Fruit fly (Drosophila melanogaster): ENCODE results near the gene Cdep.

Gene Cdep

DNA sequence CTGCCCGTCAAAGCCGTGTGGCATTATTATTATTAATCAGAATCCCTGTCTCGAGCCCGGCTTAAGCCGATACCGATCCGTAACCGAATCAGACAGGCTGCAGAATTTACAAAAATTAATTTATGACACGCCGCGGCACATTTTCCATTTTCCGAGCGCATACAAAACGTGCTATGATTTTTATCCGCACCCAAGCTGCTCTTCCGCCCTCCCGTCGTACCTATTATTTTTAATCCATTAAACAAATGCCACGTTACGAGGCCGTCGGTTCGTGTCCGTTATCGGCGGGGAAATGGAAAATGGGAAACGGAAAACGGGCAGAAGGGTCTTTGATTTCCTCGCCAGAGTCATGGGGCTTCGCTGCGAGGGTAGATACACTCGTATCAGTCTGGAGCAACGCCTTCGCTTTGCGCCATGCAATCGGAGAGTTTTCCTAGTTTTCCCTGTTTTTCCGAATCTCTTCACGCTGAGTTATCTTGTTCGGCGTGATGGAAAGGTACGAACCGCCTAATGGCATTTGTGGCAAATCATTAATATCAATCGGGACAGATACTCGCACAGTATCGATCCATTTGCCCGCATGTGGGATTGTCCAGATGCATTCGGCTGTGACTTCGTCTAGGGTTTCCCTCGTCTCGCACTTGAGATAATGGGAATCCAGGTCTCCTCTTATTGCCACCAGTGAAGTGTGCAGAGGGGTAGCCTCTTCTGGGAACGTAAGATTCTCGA lies 69.9 kb downstream of the Cdep start (continued):
- peak; percentile 26 for TF ChIP-seq Hey (tag; optimal IDR thresholded peaks at IDR 0.05)
- peak; percentile 62 for TF ChIP-seq gsb-n (tag; optimal IDR thresholded peaks at IDR 0.05)
- TF ChIP-seq scrt (GFP tag; optimal IDR thresholded peaks at IDR 0.05) = no peak
- TF ChIP-seq onecut (GFP tag; IDR thresholded peaks at IDR 0.05) = peak; percentile 61
- TF ChIP-seq CG7987 (GFP tag; optimal IDR thresholded peaks at IDR 0.05) = no peak
- TF ChIP-seq az2 (GFP tag; optimal IDR thresholded peaks at IDR 0.05) = no peak
- peak; percentile 89 for TF ChIP-seq pros (GFP tag; optimal IDR thresholded peaks at IDR 0.05)
- no peak for TF ChIP-seq zfh2 (GFP tag; optimal IDR thresholded peaks at IDR 0.05)
- no peak for TF ChIP-seq Ptx1 (GFP tag; IDR thresholded peaks at IDR 0.05)
- TF ChIP-seq oc (tag; optimal IDR thresholded peaks at IDR 0.05) = peak; percentile 95
- no peak for TF ChIP-seq dmrt99B (tag; optimal IDR thresholded peaks at IDR 0.05)
- TF ChIP-seq Antp (GFP tag; optimal IDR thresholded peaks at IDR 0.05) = no peak
- TF ChIP-seq row (GFP tag; IDR thresholded peaks at IDR 0.05) = 0 out of 3 replicates have a peak, but pooled peaks have one; percentile 13
- TF ChIP-seq Hr78 (GFP tag; optimal IDR thresholded peaks at IDR 0.05) = no peak
- no peak for TF ChIP-seq ara (GFP tag; IDR thresholded peaks at IDR 0.05)
- no peak for TF ChIP-seq Kr (GFP tag; optimal IDR thresholded peaks at IDR 0.05)
- TF ChIP-seq crol (GFP tag; IDR thresholded peaks at IDR 0.05) = peak; percentile 53; the same call in 1 of the 2 replicates
- TF ChIP-seq Dfd (GFP tag; optimal IDR thresholded peaks at IDR 0.05) = no peak
- peak; percentile 40 for TF ChIP-seq sens (GFP tag)
- TF ChIP-seq TFAM (GFP tag; optimal IDR thresholded peaks at IDR 0.05) = no peak
- TF ChIP-seq CG4820 (GFP tag; optimal IDR thresholded peaks at IDR 0.05) = no peak
- TF ChIP-seq D19A (tag; optimal IDR thresholded peaks at IDR 0.05) = peak; percentile 46
- TF ChIP-seq CG10321 (GFP tag; IDR thresholded peaks at IDR 0.05) = no peak
- TF ChIP-seq Deaf1 (tag; optimal IDR thresholded peaks at IDR 0.05) = peak; percentile 46
- TF ChIP-seq CG13894 (tag; optimal IDR thresholded peaks at IDR 0.05) = peak; percentile 34
- no peak for TF ChIP-seq CG17612 (GFP tag; IDR thresholded peaks at IDR 0.05)
- TF ChIP-seq mld (GFP tag; IDR thresholded peaks at IDR 0.05; ENCODE audit: partially characterized antibody) = no peak
- TF ChIP-seq Nf-YA (GFP tag; IDR thresholded peaks at IDR 0.05) = no peak
- no peak for TF ChIP-seq CG17802 (tag; optimal IDR thresholded peaks at IDR 0.05)
- no peak for TF ChIP-seq CG5245 (GFP tag; optimal IDR thresholded peaks at IDR 0.05)
- TF ChIP-seq ci (GFP tag; IDR thresholded peaks at IDR 0.05) = 0 out of 3 replicates have a peak, but pooled peaks have one; percentile 6
- TF ChIP-seq CG7271 (tag; optimal IDR thresholded peaks at IDR 0.05) = no peak
- no peak for TF ChIP-seq E2f1 (GFP tag; IDR thresholded peaks at IDR 0.05)
- TF ChIP-seq kni (GFP tag; optimal IDR thresholded peaks at IDR 0.05) = peak; percentile 90
- TF ChIP-seq hth (optimal IDR thresholded peaks at IDR 0.05) = no peak
- no peak for TF ChIP-seq CG10979 (tag; optimal IDR thresholded peaks at IDR 0.05)
- peak; percentile 21 for TF ChIP-seq CG8924 (tag; optimal IDR thresholded peaks at IDR 0.05)
- TF ChIP-seq zen (tag; optimal IDR thresholded peaks at IDR 0.05) = peak; percentile 34
- peak; percentile 93 for TF ChIP-seq CG18476 (GFP tag; optimal IDR thresholded peaks at IDR 0.05)
- no peak for TF ChIP-seq CG15514 (GFP tag; optimal IDR thresholded peaks at IDR 0.05)
- TF ChIP-seq exex (tag; optimal IDR thresholded peaks at IDR 0.05) = no peak
- TF ChIP-seq Aef1 (GFP tag; IDR thresholded peaks at IDR 0.05) = no peak
- TF ChIP-seq CG17568 (GFP tag; optimal IDR thresholded peaks at IDR 0.05) = no peak
- no peak for TF ChIP-seq CoRest (tag; optimal IDR thresholded peaks at IDR 0.05)
- TF ChIP-seq Gug (GFP tag; IDR thresholded peaks at IDR 0.05) = no peak
- no peak for TF ChIP-seq gcm2 (GFP tag; optimal IDR thresholded peaks at IDR 0.05)
- TF ChIP-seq grn (GFP tag; optimal IDR thresholded peaks at IDR 0.05) = peak; percentile 36
- peak; percentile 12 for TF ChIP-seq Oli (tag; optimal IDR thresholded peaks at IDR 0.05)
- no peak for TF ChIP-seq Lpt (GFP tag; optimal IDR thresholded peaks at IDR 0.05)
- no peak for TF ChIP-seq cg (GFP tag; optimal IDR thresholded peaks at IDR 0.05)
